Worm (Caenorhabditis elegans) whole organism, L4/young adult: Measurements from ENCODE around the gene B0250.7.
"Not testable (repeated sequence)": the region's sequence is repeated elsewhere in the genome, so short reads cannot be mapped to it uniquely, and the experiment has no call there.

Experiments
- W03F9.2 ChIP-seq: fragments of 150-350 bp; optimal IDR thresholded peaks from 2 replicates; lab custom pipeline; 2014; ENCODE audit warnings: missing biosample characterization, missing genetic modification characterization
- dao-5 ChIP-seq: sonication (generic microtip); optimal IDR thresholded peaks from 2 replicates; lab custom pipeline; 2016; ENCODE audit warnings: missing genotype, missing genetic modification characterization, moderate library complexity, missing compliant biosample characterization
- him-1 ChIP-seq: sonication (generic microtip); optimal IDR thresholded peaks from 2 replicates; lab custom pipeline; 2016; ENCODE audit warnings: missing genotype, missing genetic modification reagents, missing genetic modification characterization, missing compliant biosample characterization

Gene B0250.7

DNA sequence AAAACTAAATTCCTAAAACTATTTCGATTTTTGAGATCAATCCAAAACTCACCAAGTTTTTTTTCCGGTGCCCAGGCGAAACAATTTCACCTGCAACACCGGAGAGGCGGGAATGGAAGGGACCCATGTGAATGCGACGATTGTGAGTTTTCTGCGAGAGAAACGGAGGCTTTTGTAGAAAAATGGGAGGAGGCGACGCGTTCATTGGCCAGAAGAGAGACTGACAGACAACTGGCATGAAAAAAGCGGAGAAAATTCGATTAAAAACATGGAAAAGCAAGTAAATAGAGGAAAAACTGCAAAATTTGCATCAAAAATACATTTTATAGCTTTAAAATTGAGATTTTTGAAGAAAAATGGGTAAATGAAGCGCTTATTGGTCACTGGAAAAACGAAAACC lies at the start of gene B0250.7:
B0250.7 (minus strand) TSS at position 232 of the 400 bp plus-strand sequence.
- TF ChIP-seq him-1 (tag; lab: Kevin White, UChicago) (no peak), dao-5 (tag; lab: Kevin White, UChicago) (no peak), W03F9.2 (tag; lab: Kevin White, UChicago) (no peak)

DNA sequence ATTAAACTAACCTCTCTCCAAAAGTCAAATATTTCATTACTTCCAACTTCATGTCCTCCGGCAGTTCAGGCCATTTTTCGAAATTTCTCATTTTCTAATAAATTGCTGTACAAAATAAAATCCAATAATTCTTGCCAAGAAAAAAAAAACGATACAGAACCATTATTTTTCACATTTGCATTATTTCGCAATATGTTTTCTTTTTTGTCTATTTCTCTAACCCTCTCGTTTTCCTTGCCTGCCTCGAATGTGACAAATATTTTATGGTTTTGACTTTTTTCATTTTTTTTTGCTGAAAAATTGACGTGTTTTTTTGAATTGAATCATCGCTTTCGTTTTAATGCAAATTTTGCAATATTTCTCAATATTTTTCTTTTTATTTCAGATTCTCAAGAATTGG lies 46.4 kb upstream of the B0250.7 start, which contains the start of the genes Y38H6C.9 and fbxa-150:
Y38H6C.9 (minus strand) TSS at position 52 of the 400 bp plus-strand sequence.
fbxa-150 (plus strand) TSS at position 380 of the 400 bp plus-strand sequence.
- TF ChIP-seq him-1 (tag; lab: Kevin White, UChicago) (no peak), W03F9.2 (tag; lab: Kevin White, UChicago) (no peak), dao-5 (tag; lab: Kevin White, UChicago) (no peak)

DNA sequence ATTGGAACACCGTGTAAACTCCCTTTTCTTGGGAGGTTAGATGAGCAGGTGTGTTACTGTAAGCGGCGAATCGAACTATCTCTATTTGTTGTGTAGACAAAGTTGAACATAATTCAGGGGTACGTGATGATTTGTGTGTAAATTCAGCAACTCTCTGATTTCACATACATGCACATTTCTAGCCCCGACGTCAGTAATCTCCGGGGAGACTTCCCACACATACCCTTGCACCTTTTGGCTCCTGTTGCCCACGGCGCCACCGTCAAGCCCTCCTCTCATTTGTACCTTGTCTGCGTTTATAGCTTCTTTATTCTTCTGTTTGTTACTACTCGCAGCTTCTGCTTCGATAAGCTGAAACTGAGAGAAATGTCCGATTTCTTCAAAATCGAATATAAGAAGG lies 43.1 kb upstream of the B0250.7 start, which contains the start of gene Y38H6C.25:
Y38H6C.25 (plus strand) TSS at position 301 of the 400 bp plus-strand sequence.
- TF ChIP-seq him-1 (tag; lab: Kevin White, UChicago) (no peak), dao-5 (tag; lab: Kevin White, UChicago) (no peak), W03F9.2 (tag; lab: Kevin White, UChicago) (no peak)

DNA sequence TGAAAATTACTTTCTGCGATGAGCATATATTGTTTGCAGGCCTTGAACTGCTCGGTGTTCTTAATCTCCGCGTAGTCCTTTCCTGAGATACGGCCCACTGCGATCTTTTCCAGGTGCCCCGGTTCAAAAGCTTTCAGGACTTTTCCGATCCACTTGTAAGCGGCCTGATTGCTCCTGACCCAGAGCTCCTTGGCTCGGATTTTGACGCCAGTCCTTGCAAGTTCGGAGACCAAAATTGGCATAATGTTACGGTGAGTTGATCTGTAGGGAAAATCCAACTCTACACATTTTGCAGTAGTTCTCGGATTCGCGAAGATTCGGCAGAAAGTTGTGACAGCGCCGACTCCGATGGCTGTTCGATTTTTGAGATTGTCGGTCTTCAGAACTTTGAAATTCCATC lies 41.1 kb upstream of the B0250.7 start:
- no peak for TF ChIP-seq him-1 (tag; lab: Kevin White, UChicago)

DNA sequence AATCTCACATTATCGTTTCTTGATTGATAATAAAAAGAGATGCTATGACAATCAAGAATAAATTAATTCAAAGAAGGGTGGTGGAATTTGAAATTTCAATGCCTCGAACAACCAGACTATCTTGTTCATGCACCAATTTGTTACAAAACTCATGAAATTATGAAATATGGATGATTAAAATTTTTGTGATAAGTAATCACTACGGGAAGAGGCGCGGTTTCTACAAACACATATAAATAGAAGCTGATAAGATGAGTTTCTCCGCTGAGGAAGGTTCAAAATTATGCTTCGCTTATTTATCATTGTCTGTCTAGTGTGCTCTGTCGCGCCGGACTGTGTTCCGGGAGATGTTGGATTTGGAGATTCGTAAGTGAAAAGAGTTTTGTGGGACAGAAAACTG lies 38.6 kb upstream of the B0250.7 start:
- TF ChIP-seq him-1 (tag; lab: Kevin White, UChicago): no peak
- no peak for TF ChIP-seq dao-5 (tag; lab: Kevin White, UChicago)
- TF ChIP-seq W03F9.2 (tag; lab: Kevin White, UChicago): no peak

DNA sequence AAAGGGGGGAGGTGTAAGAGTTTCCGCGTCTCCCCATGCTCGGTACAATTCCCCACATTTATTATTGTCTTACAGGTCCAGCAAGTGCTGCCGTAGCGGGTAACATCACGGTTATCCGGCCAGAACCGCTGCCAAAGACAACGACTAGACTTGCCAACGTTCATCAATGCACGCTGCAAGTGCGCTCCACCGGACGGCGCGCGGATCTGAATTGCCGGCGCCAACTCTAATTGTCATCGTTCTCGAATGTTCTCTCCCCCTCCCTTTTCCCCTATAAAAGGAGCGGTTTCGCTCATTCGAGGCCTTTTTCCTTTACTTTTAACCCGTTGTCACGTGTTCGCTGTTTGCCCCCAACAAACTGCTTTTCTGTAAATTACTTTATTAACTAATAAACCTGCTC lies 37.8 kb upstream of the B0250.7 start, which contains the start of gene Y38H6C.8:
Y38H6C.8 (plus strand) TSS at position 301 of the 400 bp plus-strand sequence.
- not testable (repeated sequence) for TF ChIP-seq dao-5, him-1, W03F9.2 (tag; lab: Kevin White, UChicago)

DNA sequence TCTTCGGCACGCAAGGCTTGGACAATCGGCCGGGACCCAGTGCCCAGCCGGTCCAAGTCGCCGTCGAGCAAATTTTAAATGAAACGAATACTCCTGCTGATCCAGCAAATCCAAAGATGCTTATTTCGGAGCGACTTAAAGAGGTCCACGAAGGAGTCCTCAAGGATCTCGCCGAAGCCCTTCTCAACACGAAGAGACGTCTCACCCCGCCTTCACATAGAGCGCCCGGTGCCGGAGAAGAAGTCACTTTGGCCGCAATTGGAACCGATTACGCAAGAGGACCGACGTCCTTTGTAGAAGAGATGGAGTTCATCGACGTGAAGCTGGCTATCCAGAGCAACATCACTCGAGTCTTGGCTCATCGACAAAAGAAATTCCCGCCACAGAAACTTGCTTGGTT lies 33.6 kb upstream of the B0250.7 start:
- TF ChIP-seq dao-5 (tag; lab: Kevin White, UChicago) (no peak), W03F9.2 (tag; lab: Kevin White, UChicago) (no peak), him-1 (tag; lab: Kevin White, UChicago) (no peak)

DNA sequence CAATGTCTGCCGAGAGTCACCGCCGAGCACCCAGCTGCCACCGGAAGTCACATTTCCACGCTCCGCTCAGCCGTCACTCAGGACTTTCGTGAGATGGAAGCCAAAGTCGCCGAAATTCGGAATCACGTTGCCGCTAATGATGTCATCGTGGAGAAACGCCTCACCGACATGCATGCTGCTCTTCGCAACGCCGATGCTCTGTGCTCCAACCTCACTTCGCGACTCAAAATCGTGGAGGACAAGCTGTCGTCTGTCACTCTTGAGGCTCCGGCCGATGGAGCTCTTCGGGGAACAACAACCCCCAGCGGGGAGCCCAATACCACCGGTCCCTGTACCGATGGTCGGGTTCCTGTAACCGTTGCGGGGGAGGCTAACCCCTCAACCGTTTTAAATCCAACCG lies 30.7 kb upstream of the B0250.7 start:
- TF ChIP-seq W03F9.2 (tag; lab: Kevin White, UChicago) (no peak), dao-5 (tag; lab: Kevin White, UChicago) (no peak), him-1 (tag; lab: Kevin White, UChicago) (no peak)

DNA sequence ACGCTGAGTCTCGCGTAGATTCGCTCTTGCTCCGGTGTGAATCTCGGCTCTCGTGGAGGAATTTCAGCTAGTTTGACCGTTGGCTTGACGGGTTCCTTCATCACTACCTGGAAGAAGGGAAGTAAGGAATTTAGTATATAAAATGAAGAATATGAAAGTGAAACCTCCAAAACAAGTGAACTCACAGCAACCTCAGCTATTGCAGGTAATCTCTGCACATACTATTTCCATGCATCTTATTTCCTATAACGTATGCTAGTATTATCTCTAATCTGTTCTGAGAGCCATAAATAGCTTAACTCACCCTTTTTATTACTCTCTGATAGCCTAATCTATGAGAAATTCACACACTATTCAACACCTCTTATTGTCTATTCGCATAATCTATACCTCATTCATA lies 29.1 kb upstream of the B0250.7 start, which contains the start of gene Y38H6C.4:
Y38H6C.4 (minus strand) TSS at position 101 of the 400 bp plus-strand sequence.
- TF ChIP-seq dao-5 (tag; lab: Kevin White, UChicago): no peak
- no peak for TF ChIP-seq him-1 (tag; lab: Kevin White, UChicago)
- no peak for TF ChIP-seq W03F9.2 (tag; lab: Kevin White, UChicago)

DNA sequence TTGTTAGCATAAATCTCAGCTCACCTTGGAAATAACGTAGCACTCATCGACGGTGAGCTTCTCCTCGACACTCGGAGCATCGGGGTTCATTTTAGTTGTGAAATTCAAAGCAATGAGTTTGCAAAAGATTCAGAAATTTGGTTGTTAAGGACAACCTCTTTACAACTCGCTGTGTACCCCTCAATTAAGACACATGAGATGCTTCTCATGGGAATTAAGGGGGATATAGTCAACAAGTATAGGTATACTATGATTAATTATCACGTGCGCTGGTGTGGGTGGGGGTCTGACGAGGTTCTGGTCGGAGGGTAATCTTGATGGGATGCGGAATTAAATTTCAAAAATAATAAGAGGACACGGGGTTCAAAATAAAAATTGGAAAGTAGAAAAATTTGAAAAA lies 24.5 kb upstream of the B0250.7 start, which contains the start of gene dct-14:
dct-14 (minus strand) TSS at position 101 of the 400 bp plus-strand sequence.
- TF ChIP-seq W03F9.2 (tag; lab: Kevin White, UChicago) (no peak), dao-5 (tag; lab: Kevin White, UChicago) (no peak), him-1 (tag; lab: Kevin White, UChicago) (no peak)

DNA sequence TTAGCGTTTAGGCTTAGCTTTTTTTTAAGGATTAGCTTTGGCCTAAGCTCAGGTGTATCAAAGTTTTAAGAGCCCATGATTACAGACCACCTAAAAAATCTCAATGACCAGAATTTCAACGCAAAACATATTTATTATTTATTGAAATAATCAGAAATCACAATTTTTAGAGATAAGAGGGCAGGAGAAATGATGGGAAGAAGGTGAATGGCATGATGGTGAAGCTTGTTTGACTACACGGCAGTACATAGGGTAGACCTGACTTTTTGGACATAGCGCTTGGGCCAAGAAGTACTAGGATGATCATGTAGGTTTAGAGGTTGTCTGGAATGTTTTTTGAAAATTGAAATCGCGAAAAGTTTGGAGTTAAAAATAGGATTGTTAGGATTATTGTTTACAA lies 23.8 kb upstream of the B0250.7 start:
- TF ChIP-seq W03F9.2 (tag; lab: Kevin White, UChicago): no peak
- no peak for TF ChIP-seq dao-5 (tag; lab: Kevin White, UChicago)
- no peak for TF ChIP-seq him-1 (tag; lab: Kevin White, UChicago)

DNA sequence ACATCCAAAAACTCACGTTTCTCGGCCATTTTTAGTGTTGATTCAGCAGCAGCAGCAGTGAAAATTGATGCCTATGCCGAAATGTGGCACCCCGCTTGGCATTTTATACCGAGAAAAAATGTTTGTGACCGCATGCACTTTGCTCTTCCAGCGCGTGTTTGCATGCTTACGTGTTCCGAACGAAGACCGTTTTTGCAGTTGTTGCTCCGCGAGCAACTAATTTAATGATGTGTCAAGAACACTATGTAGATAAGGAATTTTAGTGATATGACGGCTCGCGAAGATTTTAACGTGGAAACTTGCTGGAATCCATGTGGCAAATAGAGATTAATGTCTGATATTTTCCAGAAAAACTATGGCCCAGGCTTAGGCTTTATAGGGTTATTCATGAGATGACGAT lies 23.1 kb upstream of the B0250.7 start, which contains the start of gene dct-16:
dct-16 (minus strand) TSS at position 78 of the 400 bp plus-strand sequence.
- TF ChIP-seq him-1 (tag; lab: Kevin White, UChicago): no peak
- no peak for TF ChIP-seq dao-5 (tag; lab: Kevin White, UChicago)
- TF ChIP-seq W03F9.2 (tag; lab: Kevin White, UChicago): no peak

DNA sequence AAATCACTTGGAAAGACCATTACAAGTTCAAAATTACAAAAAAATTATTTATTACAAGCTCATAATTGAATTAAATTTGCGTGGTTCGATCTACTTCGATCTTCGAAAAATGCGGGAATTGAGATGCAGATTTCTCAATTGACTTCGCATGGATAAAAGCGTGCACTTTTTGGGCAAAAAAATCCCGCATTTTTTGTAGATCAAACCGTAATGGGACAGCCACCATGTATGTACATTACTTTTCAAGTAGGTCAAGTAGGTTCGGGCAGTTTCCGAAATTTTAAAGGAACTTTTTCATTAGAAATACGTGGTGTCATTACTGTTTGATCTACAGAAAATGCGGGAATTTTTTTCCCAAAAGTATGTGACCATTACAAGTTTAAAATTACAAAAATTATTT lies 21.7 kb upstream of the B0250.7 start:
- no peak for TF ChIP-seq W03F9.2 (tag; lab: Kevin White, UChicago)
- TF ChIP-seq dao-5 (tag; lab: Kevin White, UChicago): no peak
- TF ChIP-seq him-1 (tag; lab: Kevin White, UChicago): no peak
